Fruit fly (Drosophila melanogaster) whole organism, prepupa: ENCODE results near the gene PGRP-SB2.

ENCODE experiments used
- Blimp-1 ChIP-seq: fragments of 200-800 bp; sonication (Bioruptor generic); optimal IDR thresholded peaks from 3 replicates; lab custom pipeline; 2017; ENCODE audit warnings: missing biosample characterization, missing genetic modification characterization, mild to moderate bottlenecking, moderate library complexity, missing genetic modification reagents
- CG3919 ChIP-seq: fragments of 200-800 bp; sonication (Bioruptor generic); optimal IDR thresholded peaks from 3 replicates; lab custom pipeline; 2016; ENCODE audit warnings: missing biosample characterization, missing genetic modification characterization
- CG4318 ChIP-seq: fragments of 200-800 bp; sonication (Bioruptor generic); optimal IDR thresholded peaks from 3 replicates; lab custom pipeline; 2017; ENCODE audit warnings: missing biosample characterization, mild to moderate bottlenecking, missing genetic modification characterization
- CG6854 ChIP-seq: fragments of 200-800 bp; sonication (Bioruptor generic); optimal IDR thresholded peaks from 2 replicates; lab custom pipeline; 2017; ENCODE audit warnings: missing biosample characterization, mild to moderate bottlenecking, missing genetic modification characterization
- Eip75B ChIP-seq: fragments of 200-800 bp; sonication (Bioruptor generic); optimal IDR thresholded peaks from 3 replicates; lab custom pipeline; 2016; ENCODE audit warnings: missing biosample characterization, missing genetic modification characterization
- Eip93F ChIP-seq: fragments of 200-800 bp; sonication (Bioruptor generic); optimal IDR thresholded peaks from 2 replicates; lab custom pipeline; 2016; ENCODE audit warnings: missing biosample characterization, mild to moderate bottlenecking, missing genetic modification characterization
- OdsH ChIP-seq: fragments of 200-800 bp; sonication (Bioruptor generic); optimal IDR thresholded peaks from 3 replicates; lab custom pipeline; 2016; ENCODE audit warnings: missing biosample characterization, missing genetic modification characterization
- fd85E ChIP-seq: fragments of 200-800 bp; sonication (Bioruptor generic); optimal IDR thresholded peaks from 3 replicates; lab custom pipeline; 2016; ENCODE audit warnings: missing biosample characterization, missing genetic modification characterization
- fkh ChIP-seq: fragments of 200-800 bp; sonication (Bioruptor generic); optimal IDR thresholded peaks from 3 replicates; lab custom pipeline; 2017; ENCODE audit warnings: missing biosample characterization, mild to moderate bottlenecking, missing genetic modification characterization, moderate library complexity
- topi ChIP-seq: fragments of 200-800 bp; sonication (Bioruptor generic); optimal IDR thresholded peaks from 3 replicates; lab custom pipeline; 2016; ENCODE audit warnings: missing biosample characterization, missing genetic modification characterization

dm6 chr3L:16733246-16733645 lies 6.9 kb downstream of the PGRP-SB2 start, which contains the start of gene CG9701:
- TF ChIP-seq Eip75B (GFP tag; lab: Kevin White, UChicago) (no peak), CG3919 (GFP tag; lab: Kevin White, UChicago) (no peak), topi (GFP tag; lab: Kevin White, UChicago) (no peak), CG6854 (GFP tag; lab: Kevin White, UChicago) (no peak), Blimp-1 (GFP tag; lab: Kevin White, UChicago) (no peak), fkh (GFP tag; lab: Kevin White, UChicago) (no peak), CG4318 (GFP tag; lab: Kevin White, UChicago) (no peak), OdsH (GFP tag; lab: Kevin White, UChicago) (no peak), fd85E (GFP tag; lab: Kevin White, UChicago) (no peak), Eip93F (GFP tag; lab: Kevin White, UChicago) (no peak)
